Worm (Caenorhabditis elegans): ENCODE measurements around the gene Y116F11B.2.

ce11 chrV:19802797-19803196 lies 1.9 kb upstream of the Y116F11B.2 start:
- TF ChIP-seq ama-1 (optimal IDR thresholded peaks at IDR 0.05) (no peak), aly-1 (tag; optimal IDR thresholded peaks at IDR 0.05) (no peak), B0310.2 (tag; optimal IDR thresholded peaks at IDR 0.05) (no peak), flt-1 (GFP tag; IDR thresholded peaks at IDR 0.05) (no peak), ceh-13 (GFP tag; optimal IDR thresholded peaks at IDR 0.05) (no peak), sea-1 (GFP tag; conservative IDR thresholded peaks at IDR 0.05) (no peak), hmg-4 (GFP tag; optimal IDR thresholded peaks at IDR 0.05) (no peak), hnd-1 (tag; optimal IDR thresholded peaks at IDR 0.05) (no peak), ceh-36 (tag; optimal IDR thresholded peaks at IDR 0.05) (no peak), pes-1 (GFP tag; IDR thresholded peaks at IDR 0.05) (no peak)

All from whole organism, early embryonic.